Worm (Caenorhabditis elegans) whole organism, young adult: Measurements from ENCODE around the gene bus-18.
A peak's percentile ranks its signal among the peaks of the same experiment; 100 is the strongest.

Experiments used
- B0336.3 ChIP-seq: fragments of 200-800 bp; sonication (Bioruptor generic); IDR thresholded peaks from 2 replicates; pipeline ENCODE4 v1.3.6; 2022; ENCODE audit warnings: missing genetic modification characterization, missing compliant biosample characterization
- C06A6.2 ChIP-seq: fragments of 200-800 bp; sonication (Bioruptor generic); conservative IDR thresholded peaks from 2 replicates; pipeline ENCODE4 v1.3.6; 2022; ENCODE audit warnings: missing genetic modification characterization, missing compliant biosample characterization
- F57A8.1 ChIP-seq: fragments of 200-800 bp; sonication (Bioruptor generic); optimal IDR thresholded peaks from 2 replicates; lab custom pipeline; 2018; ENCODE audit warnings: mild to moderate bottlenecking, missing genetic modification characterization, moderate library complexity, missing compliant biosample characterization
- K12H6.12 ChIP-seq: fragments of 200-800 bp; sonication (Bioruptor generic); optimal IDR thresholded peaks from 2 replicates; lab custom pipeline; 2018; ENCODE audit warnings: mild to moderate bottlenecking, missing genetic modification characterization, missing compliant biosample characterization
- T26A5.8 ChIP-seq: sonication (generic microtip); optimal IDR thresholded peaks from 2 replicates; lab custom pipeline; 2016; ENCODE audit warnings: missing genetic modification characterization, missing compliant biosample characterization
- Y53F4B.3 ChIP-seq: fragments of 200-800 bp; sonication (Bioruptor generic); IDR thresholded peaks from 2 replicates; pipeline ENCODE4 v1.3.6; 2022; ENCODE audit warnings: missing genetic modification reagents, missing genetic modification characterization, missing compliant biosample characterization
- Y56A3A.18 ChIP-seq: fragments of 200-800 bp; sonication (Bioruptor generic); IDR thresholded peaks from 2 replicates; pipeline ENCODE4 v1.3.6; 2022; ENCODE audit warnings: missing genetic modification reagents, missing genetic modification characterization, missing compliant biosample characterization
- Y79H2A.3 ChIP-seq: fragments of 200-800 bp; sonication (Bioruptor generic); conservative IDR thresholded peaks from 2 replicates; pipeline ENCODE4 v1.3.6; 2022; ENCODE audit warnings: missing genetic modification reagents, missing genetic modification characterization, missing compliant biosample characterization
- aptf-2 ChIP-seq: fragments of 200-800 bp; sonication (Bioruptor generic); conservative IDR thresholded peaks from 2 replicates; pipeline ENCODE4 v1.3.6; 2022; ENCODE audit warnings: missing genetic modification reagents, missing genetic modification characterization, missing compliant biosample characterization
- atf-7 ChIP-seq: sonication (generic microtip); optimal IDR thresholded peaks from 2 replicates; lab custom pipeline; 2017; ENCODE audit warnings: mild to moderate bottlenecking, missing genetic modification characterization, missing compliant biosample characterization
- attf-3 ChIP-seq: fragments of 200-800 bp; sonication (Bioruptor generic); conservative IDR thresholded peaks from 2 replicates; pipeline ENCODE4 v1.3.6; 2022; ENCODE audit warnings: missing genetic modification reagents, missing genetic modification characterization, missing compliant biosample characterization
- attf-5 ChIP-seq: fragments of 200-800 bp; sonication (Bioruptor generic); optimal IDR thresholded peaks from 2 replicates; lab custom pipeline; 2018; ENCODE audit warnings: mild to moderate bottlenecking, missing genetic modification characterization, missing compliant biosample characterization
- bed-1 ChIP-seq: fragments of 200-800 bp; sonication (Bioruptor generic); IDR thresholded peaks from 2 replicates; pipeline ENCODE4 v1.3.6; 2022; ENCODE audit warnings: missing genetic modification reagents, missing genetic modification characterization, missing compliant biosample characterization
- ceh-100 ChIP-seq: fragments of 200-800 bp; sonication (Bioruptor generic); IDR thresholded peaks from 2 replicates; pipeline ENCODE4 v1.3.6; 2022; ENCODE audit warnings: missing genetic modification reagents, missing genetic modification characterization, missing compliant biosample characterization
- ceh-79 ChIP-seq: sonication (generic microtip); optimal IDR thresholded peaks from 2 replicates; lab custom pipeline; 2017; ENCODE audit warnings: mild to moderate bottlenecking, missing genetic modification characterization, missing compliant biosample characterization
- chd-7 ChIP-seq: sonication (generic microtip); optimal IDR thresholded peaks from 2 replicates; lab custom pipeline; 2016; ENCODE audit warnings: mild to moderate bottlenecking, missing genetic modification characterization, moderate library complexity, missing compliant biosample characterization
- egl-18 ChIP-seq: fragments of 200-800 bp; sonication (Bioruptor generic); IDR thresholded peaks from 2 replicates; pipeline ENCODE4 v1.3.6; 2022; ENCODE audit warnings: missing genetic modification reagents, missing genetic modification characterization, missing compliant biosample characterization
- ets-4 ChIP-seq: fragments of 200-800 bp; sonication (Bioruptor generic); optimal IDR thresholded peaks from 2 replicates; lab custom pipeline; 2018; ENCODE audit warnings: mild to moderate bottlenecking, missing genetic modification characterization, missing compliant biosample characterization
- hlh-12 ChIP-seq: sonication (generic microtip); optimal IDR thresholded peaks from 2 replicates; lab custom pipeline; 2016; ENCODE audit warnings: missing genetic modification characterization, missing compliant biosample characterization
- hlh-26 ChIP-seq: fragments of 200-800 bp; sonication (Bioruptor generic); conservative IDR thresholded peaks from 2 replicates; pipeline ENCODE4 v1.3.6; 2022; ENCODE audit warnings: missing genetic modification reagents, missing genetic modification characterization, missing compliant biosample characterization
- hmg-20 ChIP-seq: fragments of 200-800 bp; sonication (Bioruptor generic); IDR thresholded peaks from 2 replicates; pipeline ENCODE4 v1.3.6; 2022; ENCODE audit warnings: missing genetic modification reagents, missing genetic modification characterization, missing compliant biosample characterization
- lin-40 ChIP-seq: sonication (generic microtip); optimal IDR thresholded peaks from 2 replicates; lab custom pipeline; 2016; ENCODE audit warnings: missing genetic modification characterization, mild to moderate bottlenecking, missing compliant biosample characterization, missing genotype, missing genetic modification reagents
- lir-1 ChIP-seq: fragments of 200-800 bp; sonication (Bioruptor generic); conservative IDR thresholded peaks from 2 replicates; pipeline ENCODE4 v1.3.6; 2022; ENCODE audit warnings: missing genetic modification reagents, missing genetic modification characterization, missing compliant biosample characterization
- lsl-1 ChIP-seq: fragments of 200-800 bp; sonication (Bioruptor generic); optimal IDR thresholded peaks from 2 replicates; lab custom pipeline; 2018; ENCODE audit warnings: mild to moderate bottlenecking, missing genetic modification characterization, moderate library complexity, missing compliant biosample characterization
- madf-10 ChIP-seq: sonication (generic microtip); optimal IDR thresholded peaks from 2 replicates; lab custom pipeline; 2016; ENCODE audit warnings: mild to moderate bottlenecking, missing genetic modification characterization, missing compliant biosample characterization
- madf-6 ChIP-seq: fragments of 200-800 bp; sonication (Bioruptor generic); IDR thresholded peaks from 2 replicates; pipeline ENCODE4 v1.3.6; 2022; ENCODE audit warnings: missing genetic modification reagents, missing genetic modification characterization, missing compliant biosample characterization
- mxl-1 ChIP-seq: sonication (generic microtip); optimal IDR thresholded peaks from 2 replicates; lab custom pipeline; 2016; ENCODE audit warnings: missing genetic modification characterization, missing compliant biosample characterization
- nfya-2 ChIP-seq: fragments of 200-800 bp; sonication (Bioruptor generic); IDR thresholded peaks from 2 replicates; pipeline ENCODE4 v1.3.6; 2022; ENCODE audit warnings: missing genetic modification reagents, missing genetic modification characterization, missing compliant biosample characterization
- nhr-27 ChIP-seq: fragments of 200-800 bp; sonication (Bioruptor generic); optimal IDR thresholded peaks from 2 replicates; lab custom pipeline; 2018; ENCODE audit warnings: mild to moderate bottlenecking, missing genetic modification characterization, moderate library complexity, missing compliant biosample characterization
- nhr-80 ChIP-seq: sonication (generic microtip); optimal IDR thresholded peaks from 2 replicates; lab custom pipeline; 2016; ENCODE audit warnings: missing genetic modification characterization, missing compliant biosample characterization
- rcor-1 ChIP-seq: fragments of 200-800 bp; sonication (Bioruptor generic); IDR thresholded peaks from 2 replicates; pipeline ENCODE4 v1.3.6; 2022; ENCODE audit warnings: missing genetic modification reagents, missing genetic modification characterization, missing compliant biosample characterization
- rpc-1 ChIP-seq, 2 experiments: fragments of 150-350 bp in 1 of 2; sonication (generic microtip) in 1 of 2; optimal IDR thresholded peaks; 2 replicates each; lab custom pipeline; 2014 to 2018; ENCODE audit warnings: missing biosample characterization in 1 of 2, missing genetic modification characterization in 1 of 2, missing genetic modification reagents in 1 of 2, missing genotype in 1 of 2
- sptf-2 ChIP-seq: fragments of 200-800 bp; sonication (Bioruptor generic); optimal IDR thresholded peaks from 2 replicates; lab custom pipeline; 2018; ENCODE audit warnings: mild to moderate bottlenecking, missing genetic modification characterization, missing compliant biosample characterization
- tbp1 ChIP-seq: fragments of 200-800 bp; sonication (Bioruptor generic); optimal IDR thresholded peaks from 2 replicates; lab custom pipeline; 2018; ENCODE audit warnings: mild to moderate bottlenecking, missing genetic modification characterization, missing compliant biosample characterization
- tbx-9 ChIP-seq: sonication (generic microtip); optimal IDR thresholded peaks from 2 replicates; lab custom pipeline; 2016; ENCODE audit warnings: borderline replicate concordance, missing genetic modification characterization, inconsistent platforms, missing compliant biosample characterization
- unc-62 ChIP-seq: fragments of 150-350 bp; optimal IDR thresholded peaks from 2 replicates; lab custom pipeline; 2014; ENCODE audit warnings: missing biosample characterization, missing genetic modification reagents, missing genetic modification characterization
- xnd-1 ChIP-seq: sonication (generic microtip); optimal IDR thresholded peaks from 2 replicates; lab custom pipeline; 2016; ENCODE audit warnings: missing genotype, missing genetic modification reagents, missing genetic modification characterization, missing compliant biosample characterization
- ztf-22 ChIP-seq: fragments of 200-800 bp; sonication (Bioruptor generic); optimal IDR thresholded peaks from 2 replicates; lab custom pipeline; 2018; ENCODE audit warnings: mild to moderate bottlenecking, missing genetic modification characterization, moderate library complexity, missing compliant biosample characterization
- ztf-25 ChIP-seq: fragments of 200-800 bp; sonication (Bioruptor generic); IDR thresholded peaks from 2 replicates; pipeline ENCODE4 v1.3.6; 2022; ENCODE audit warnings: missing genetic modification reagents, missing genetic modification characterization, missing compliant biosample characterization
- ztf-28 ChIP-seq: fragments of 200-800 bp; sonication (Bioruptor generic); IDR thresholded peaks from 2 replicates; pipeline ENCODE4 v1.3.6; 2022; ENCODE audit warnings: missing genetic modification reagents, missing genetic modification characterization, missing compliant biosample characterization
- ztf-6 ChIP-seq: fragments of 200-800 bp; sonication (Bioruptor generic); IDR thresholded peaks from 2 replicates; pipeline ENCODE4 v1.3.6; 2022; ENCODE audit warnings: missing genetic modification reagents, missing genetic modification characterization, missing compliant biosample characterization

The bus-18 gene

ce11 chrV:11741078-11741477 is 32.4 kb upstream of the bus-18 start:
- no peak for TF ChIP-seq tbx-9 (tag; lab: Kevin White, UChicago)
- TF ChIP-seq hmg-20 (GFP tag; lab: Robert Waterston, UW): no peak
- no peak for TF ChIP-seq unc-62 (GFP tag; lab: Kevin White, UChicago)
- no peak for TF ChIP-seq lsl-1 (GFP tag; lab: Kevin White, UChicago)
- no peak for TF ChIP-seq bed-1 (GFP tag; lab: Robert Waterston, UW)
- TF ChIP-seq hlh-26 (GFP tag; lab: Robert Waterston, UW): no peak
- no peak for TF ChIP-seq lir-1 (GFP tag; lab: Robert Waterston, UW)
- TF ChIP-seq hlh-12: no peak

DNA sequence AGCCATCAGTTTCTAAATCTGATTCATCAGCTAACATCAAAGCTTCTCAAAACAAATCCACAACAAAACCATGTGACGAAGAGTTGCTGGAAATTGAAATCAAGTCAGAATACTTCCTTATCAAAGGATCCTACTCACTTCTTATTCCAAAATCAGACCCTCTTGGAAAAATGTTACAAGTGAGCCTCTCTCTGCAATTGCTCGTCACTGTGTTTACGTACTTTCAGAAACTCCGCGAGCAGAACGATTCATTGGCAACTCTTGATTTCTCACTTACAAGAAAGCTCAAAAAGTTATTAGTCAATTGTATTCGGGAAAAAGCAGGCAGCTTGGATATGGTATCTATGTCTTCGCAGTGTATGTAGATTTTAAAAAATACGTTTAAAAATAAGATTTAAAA is 22.0 kb upstream of the bus-18 start:
- TF ChIP-seq unc-62 (GFP tag; lab: Kevin White, UChicago): no peak
- TF ChIP-seq ztf-6 (GFP tag; lab: Robert Waterston, UW): no peak
- TF ChIP-seq chd-7 (tag; lab: Kevin White, UChicago): no peak
- no peak for TF ChIP-seq ztf-28 (GFP tag; lab: Robert Waterston, UW)
- TF ChIP-seq xnd-1 (tag; lab: Kevin White, UChicago): no peak
- TF ChIP-seq lin-40 (tag; lab: Kevin White, UChicago): no peak
- TF ChIP-seq nhr-27 (tag; lab: Kevin White, UChicago): no peak

DNA sequence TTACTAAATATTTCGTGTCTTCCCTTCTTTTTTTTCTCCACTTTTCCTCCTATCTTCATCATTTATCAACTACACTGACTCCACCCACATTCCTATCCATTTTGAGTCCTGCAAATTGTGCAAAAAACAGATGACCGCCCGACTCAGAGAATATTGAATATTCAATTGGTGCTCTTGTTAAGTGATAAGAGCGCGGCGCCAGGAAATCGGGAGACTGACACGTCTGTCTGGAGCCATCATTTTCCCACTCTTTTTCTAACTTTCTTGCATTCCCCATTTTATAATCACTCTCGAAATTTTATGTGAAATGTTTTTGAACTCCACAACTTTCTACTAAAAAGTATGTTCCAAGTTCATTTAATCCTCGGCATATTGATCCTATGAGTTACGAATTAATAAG is 17.7 kb upstream of the bus-18 start:
- TF ChIP-seq nhr-80 (peak; percentile 84), mxl-1 (tag; lab: Kevin White, UChicago) (no peak)

- no peak for TF ChIP-seq Y56A3A.18 (GFP tag; lab: Robert Waterston, UW)
- TF ChIP-seq Y79H2A.3 (GFP tag; lab: Robert Waterston, UW): no peak
- no peak for TF ChIP-seq egl-18 (GFP tag; lab: Robert Waterston, UW)
- no peak for TF ChIP-seq ztf-6 (GFP tag; lab: Robert Waterston, UW)
- TF ChIP-seq attf-5 (GFP tag; lab: Kevin White, UChicago): no peak
- TF ChIP-seq C06A6.2 (GFP tag; lab: Robert Waterston, UW): no peak
These were observed 16.2 kb upstream of the bus-18 start, which contains the start of gene smoc-1 for ce11 chrV:11757358-11757757. TSS of gene smoc-1 (plus strand) at chrV:11757658.

- no peak for TF ChIP-seq madf-6 (GFP tag; lab: Robert Waterston, UW)
- TF ChIP-seq B0336.3: no peak
- TF ChIP-seq tbp1: no peak
- no peak for TF ChIP-seq ets-4 (GFP tag; lab: Kevin White, UChicago)
- TF ChIP-seq ztf-25 (GFP tag; lab: Robert Waterston, UW): no peak
- no peak for TF ChIP-seq rcor-1
- no peak for TF ChIP-seq chd-7 (tag; lab: Kevin White, UChicago)
- TF ChIP-seq T26A5.8: no peak
- TF ChIP-seq ztf-6 (GFP tag; lab: Robert Waterston, UW): no peak
- TF ChIP-seq K12H6.12 (tag; lab: Kevin White, UChicago): no peak
- TF ChIP-seq aptf-2 (GFP tag; lab: Robert Waterston, UW): no peak
- no peak for TF ChIP-seq xnd-1 (tag; lab: Kevin White, UChicago)
These were observed 14.9 kb upstream of the bus-18 start, which contains the start of gene T04F3.3 for ce11 chrV:11758635-11759034. TSS of gene T04F3.3 (plus strand) at chrV:11758935.

ce11 chrV:11760371-11760770 is 13.1 kb upstream of the bus-18 start, which contains the start of gene T04F3.5:
TSS of gene T04F3.5 (plus strand) at chrV:11760671.
- TF ChIP-seq attf-3: no peak
- TF ChIP-seq mxl-1 (tag; lab: Kevin White, UChicago): no peak
- no peak for TF ChIP-seq tbx-9 (tag; lab: Kevin White, UChicago)
- no peak for TF ChIP-seq rpc-1 (optimal IDR thresholded peaks at IDR 0.05; lab: Kevin White, UChicago)
- TF ChIP-seq rpc-1 (tag; optimal IDR thresholded peaks at IDR 0.05; lab: Kevin White, UChicago): no peak
- TF ChIP-seq atf-7: no peak
- no peak for TF ChIP-seq aptf-2 (GFP tag; lab: Robert Waterston, UW)
- no peak for TF ChIP-seq ceh-79
- TF ChIP-seq ztf-22 (GFP tag; lab: Kevin White, UChicago): no peak
- TF ChIP-seq F57A8.1 (GFP tag; lab: Kevin White, UChicago): no peak
- no peak for TF ChIP-seq hlh-26 (GFP tag; lab: Robert Waterston, UW)
- TF ChIP-seq madf-10 (tag; lab: Kevin White, UChicago): no peak
- TF ChIP-seq Y53F4B.3: no peak
- TF ChIP-seq ceh-100: no peak
- no peak for TF ChIP-seq nfya-2
- no peak for TF ChIP-seq sptf-2 (GFP tag; lab: Kevin White, UChicago)
